Fruit fly (Drosophila melanogaster) whole organism, embryonic: ENCODE measurements around the gene CG17601.

Experiments used
- CG7357 ChIP-seq: fragments of 200-800 bp; sonication (Bioruptor generic); IDR thresholded peaks from 3 replicates; pipeline ENCODE4 v1.3.6; 2022; ENCODE audit warnings: missing biosample characterization, missing genetic modification characterization
- Dip2 ChIP-seq: fragments of 200-800 bp; sonication (Bioruptor generic); IDR thresholded peaks from 2 replicates; pipeline ENCODE4 v1.3.6; 2022; ENCODE audit warnings: missing biosample characterization, missing genetic modification characterization
- Lhr ChIP-seq: fragments of 200-800 bp; sonication (Bioruptor generic); optimal IDR thresholded peaks from 3 replicates; lab custom pipeline; 2017; ENCODE audit warnings: mild to moderate bottlenecking, missing biosample characterization, missing genetic modification reagents, missing genetic modification characterization
- cwo ChIP-seq: fragments of 200-800 bp; sonication (Bioruptor generic); optimal IDR thresholded peaks from 3 replicates; lab custom pipeline; 2017; ENCODE audit warnings: missing biosample characterization, missing genetic modification characterization, mild to moderate bottlenecking, moderate library complexity, missing genetic modification reagents
- ssp ChIP-seq: fragments of 200-800 bp; sonication (Bioruptor generic); IDR thresholded peaks from 2 replicates; pipeline ENCODE4 v1.3.6; 2022; ENCODE audit warnings: missing biosample characterization, missing genetic modification characterization

CG17601 gene

DNA sequence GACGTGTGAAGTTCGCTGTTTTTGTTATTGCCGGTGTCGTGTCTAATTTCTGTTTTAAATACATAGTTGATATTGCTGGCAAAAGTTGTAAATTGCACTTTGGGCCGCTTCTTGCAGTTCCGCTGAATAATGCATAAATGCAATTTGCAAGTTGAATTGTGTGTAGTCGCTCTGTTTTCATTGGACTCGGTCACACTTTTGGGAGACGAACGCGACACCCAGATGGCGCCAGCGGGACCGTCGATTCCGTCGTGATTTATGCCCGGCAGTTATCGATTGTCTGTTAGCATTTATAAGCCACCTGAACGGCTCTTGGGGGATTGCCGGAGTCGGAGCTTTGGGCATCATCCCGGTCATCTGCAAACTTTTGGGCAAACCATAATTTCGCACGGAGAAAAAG is 36.0 kb downstream of the CG17601 start (continued):
- TF ChIP-seq CG7357 (GFP tag; lab: Robert Waterston, UW): no peak
- TF ChIP-seq cwo (GFP tag; lab: Kevin White, UChicago): no peak
- TF ChIP-seq ssp (GFP tag; lab: Robert Waterston, UW): no peak
- TF ChIP-seq Dip2 (GFP tag; lab: Robert Waterston, UW): peak; percentile 76
- TF ChIP-seq Lhr (GFP tag; lab: Kevin White, UChicago): no peak
